Fruit fly (Drosophila melanogaster) whole organism, embryonic: ENCODE results near the gene CG2247.
A peak's percentile ranks its signal among the peaks of the same experiment; 100 is the strongest.

ENCODE experiments used
- B-H2 ChIP-seq: fragments of 200-800 bp; sonication (Bioruptor generic); optimal IDR thresholded peaks from 2 replicates; lab custom pipeline; 2018; ENCODE audit warnings: missing biosample characterization, mild to moderate bottlenecking, missing genetic modification characterization
- Bgb ChIP-seq: fragments of 200-800 bp; sonication (Bioruptor generic); IDR thresholded peaks from 2 replicates; pipeline ENCODE4 v1.3.6; 2022; ENCODE audit warnings: missing biosample characterization, missing genetic modification characterization; ENCODE audit not compliant: partially characterized antibody
- CG10979 ChIP-seq: fragments of 200-800 bp; sonication (Bioruptor generic); optimal IDR thresholded peaks from 2 replicates; lab custom pipeline; 2018; ENCODE audit warnings: missing biosample characterization, mild to moderate bottlenecking, missing genetic modification characterization, moderate library complexity
- CG13296 ChIP-seq: fragments of 200-800 bp; sonication (Bioruptor generic); optimal IDR thresholded peaks from 3 replicates; lab custom pipeline; 2018; ENCODE audit warnings: missing biosample characterization, mild to moderate bottlenecking, missing genetic modification characterization
- CG15269 ChIP-seq: fragments of 200-800 bp; sonication (Bioruptor generic); optimal IDR thresholded peaks from 2 replicates; lab custom pipeline; 2018; ENCODE audit warnings: missing biosample characterization, mild to moderate bottlenecking, missing genetic modification characterization, moderate library complexity
- CG1832 ChIP-seq: fragments of 200-800 bp; sonication (Bioruptor generic); optimal IDR thresholded peaks from 2 replicates; lab custom pipeline; 2017; ENCODE audit warnings: missing biosample characterization, mild to moderate bottlenecking, missing genetic modification characterization, inconsistent platforms
- CG18599 ChIP-seq: fragments of 200-800 bp; sonication (Bioruptor generic); optimal IDR thresholded peaks from 3 replicates; lab custom pipeline; 2017; ENCODE audit warnings: missing biosample characterization, missing genetic modification characterization, mild to moderate bottlenecking, moderate library complexity, missing genetic modification reagents
- CG2116 ChIP-seq: fragments of 200-800 bp; sonication (Bioruptor generic); optimal IDR thresholded peaks from 3 replicates; lab custom pipeline; 2018; ENCODE audit warnings: missing biosample characterization, mild to moderate bottlenecking, missing genetic modification characterization
- CG2199 ChIP-seq: fragments of 200-800 bp; sonication (Bioruptor generic); IDR thresholded peaks from 3 replicates; pipeline ENCODE4 v1.3.6; 2022; ENCODE audit warnings: missing biosample characterization, missing genetic modification characterization
- CG2678 ChIP-seq: fragments of 200-800 bp; sonication (Bioruptor generic); optimal IDR thresholded peaks from 3 replicates; lab custom pipeline; 2019; ENCODE audit warnings: missing biosample characterization, mild to moderate bottlenecking, missing genetic modification characterization, moderate library complexity
- CG31224 ChIP-seq: fragments of 200-800 bp; sonication (Bioruptor generic); IDR thresholded peaks from 2 replicates; pipeline ENCODE4 v1.3.6; 2022; ENCODE audit warnings: missing biosample characterization, missing genetic modification characterization
- CG4328 ChIP-seq: fragments of 200-800 bp; sonication (Bioruptor generic); optimal IDR thresholded peaks from 3 replicates; lab custom pipeline; 2017; ENCODE audit warnings: missing biosample characterization, missing genetic modification reagents, missing genetic modification characterization
- CG4617 ChIP-seq: fragments of 200-800 bp; sonication (Bioruptor generic); optimal IDR thresholded peaks from 3 replicates; lab custom pipeline; 2016; ENCODE audit warnings: missing biosample characterization, missing genetic modification characterization, borderline replicate concordance
- CG6683 ChIP-seq: fragments of 200-800 bp; sonication (Bioruptor generic); optimal IDR thresholded peaks from 2 replicates; lab custom pipeline; 2017; ENCODE audit warnings: missing biosample characterization, mild to moderate bottlenecking, missing genetic modification characterization, missing genetic modification reagents
- CG7786 ChIP-seq: fragments of 200-800 bp; sonication (Bioruptor generic); optimal IDR thresholded peaks from 2 replicates; lab custom pipeline; 2016; ENCODE audit warnings: missing biosample characterization, missing genetic modification characterization
- CG8281 ChIP-seq: fragments of 200-800 bp; sonication (Bioruptor generic); optimal IDR thresholded peaks from 2 replicates; lab custom pipeline; 2018; ENCODE audit warnings: missing biosample characterization, mild to moderate bottlenecking, missing genetic modification characterization, moderate library complexity
- D ChIP-seq, 2 experiments: fragments of 200-800 bp in 1 of 2; fragments of >200 bp in 1 of 2; sonication (Bioruptor generic) in 1 of 2; optimal IDR thresholded peaks; 2 replicates in 1 of 2; 3 replicates in 1 of 2; lab custom pipeline; 2017; ENCODE audit warnings: mild to moderate bottlenecking in 1 of 2, missing biosample characterization in 1 of 2, missing genetic modification characterization in 1 of 2, missing genetic modification reagents in 1 of 2
- Dip2 ChIP-seq: fragments of 200-800 bp; sonication (Bioruptor generic); IDR thresholded peaks from 2 replicates; pipeline ENCODE4 v1.3.6; 2022; ENCODE audit warnings: missing biosample characterization, missing genetic modification characterization
- Dll ChIP-seq: fragments of 200-800 bp; sonication (Bioruptor generic); IDR thresholded peaks from 4 replicates; pipeline ENCODE4 v1.3.6; 2022; ENCODE audit warnings: missing biosample characterization, missing genetic modification characterization; ENCODE audit not compliant: partially characterized antibody
- Dref ChIP-seq: fragments of 200-800 bp; sonication (Bioruptor generic); IDR thresholded peaks from 2 replicates; pipeline ENCODE4 v1.3.6; 2022; ENCODE audit warnings: missing biosample characterization, missing genetic modification characterization
- Elba2 ChIP-seq: fragments of 200-800 bp; sonication (Bioruptor generic); optimal IDR thresholded peaks from 3 replicates; lab custom pipeline; 2016; ENCODE audit warnings: missing biosample characterization, missing genetic modification characterization
- Gsc ChIP-seq: fragments of 200-800 bp; sonication (Bioruptor generic); IDR thresholded peaks from 2 replicates; pipeline ENCODE4 v1.3.6; 2022; ENCODE audit warnings: missing biosample characterization, missing genetic modification characterization
- H15 ChIP-seq: fragments of 200-800 bp; sonication (Bioruptor generic); IDR thresholded peaks from 3 replicates; pipeline ENCODE4 v1.3.6; 2022; ENCODE audit warnings: missing biosample characterization, missing genetic modification characterization
- HLH3B ChIP-seq: fragments of 200-800 bp; sonication (Bioruptor generic); IDR thresholded peaks from 2 replicates; pipeline ENCODE4 v1.3.6; 2022; ENCODE audit warnings: missing biosample characterization, missing genetic modification characterization
- HmgZ ChIP-seq: fragments of 200-800 bp; sonication (Bioruptor generic); optimal IDR thresholded peaks from 2 replicates; lab custom pipeline; 2018; ENCODE audit warnings: missing biosample characterization, mild to moderate bottlenecking, missing genetic modification characterization
- Kr ChIP-seq: fragments of 200-800 bp; sonication (Bioruptor generic); optimal IDR thresholded peaks from 2 replicates; lab custom pipeline; 2017; ENCODE audit warnings: missing biosample characterization, mild to moderate bottlenecking, missing genetic modification characterization
- Lpt ChIP-seq: fragments of >200 bp; optimal IDR thresholded peaks from 2 replicates; lab custom pipeline; 2018; ENCODE audit warnings: missing biosample characterization, missing genetic modification characterization
- Side ChIP-seq: fragments of 200-800 bp; sonication (Bioruptor generic); optimal IDR thresholded peaks from 2 replicates; lab custom pipeline; 2016; ENCODE audit warnings: missing biosample characterization, missing genetic modification characterization
- amos ChIP-seq: fragments of 200-800 bp; sonication (Bioruptor generic); IDR thresholded peaks from 2 replicates; pipeline ENCODE4 v1.3.6; 2022; ENCODE audit warnings: missing biosample characterization, missing genetic modification characterization; ENCODE audit not compliant: partially characterized antibody
- bbx ChIP-seq: fragments of 200-800 bp; sonication (Bioruptor generic); IDR thresholded peaks from 2 replicates; pipeline ENCODE4 v1.3.6; 2022; ENCODE audit warnings: missing biosample characterization, missing genetic modification characterization; ENCODE audit not compliant: partially characterized antibody
- bowl ChIP-seq: fragments of 200-800 bp; sonication (Bioruptor generic); IDR thresholded peaks from 2 replicates; pipeline ENCODE4 v1.3.6; 2022; ENCODE audit warnings: missing biosample characterization, missing genetic modification characterization
- br ChIP-seq: fragments of >200 bp; optimal IDR thresholded peaks from 2 replicates; lab custom pipeline; 2017
- cas ChIP-seq: fragments of 200-800 bp; sonication (Bioruptor generic); IDR thresholded peaks from 2 replicates; pipeline ENCODE4 v1.3.6; 2022; ENCODE audit warnings: missing biosample characterization, missing genetic modification characterization
- caup ChIP-seq: fragments of 200-800 bp; sonication (Bioruptor generic); optimal IDR thresholded peaks from 3 replicates; lab custom pipeline; 2017; ENCODE audit warnings: missing biosample characterization, mild to moderate bottlenecking, missing genetic modification characterization, moderate library complexity; ENCODE audit not compliant: severe bottlenecking
- gsb-n ChIP-seq: fragments of 200-800 bp; sonication (Bioruptor generic); optimal IDR thresholded peaks from 3 replicates; lab custom pipeline; 2018; ENCODE audit warnings: missing biosample characterization, mild to moderate bottlenecking, missing genetic modification characterization
- klu ChIP-seq: fragments of 200-800 bp; sonication (Bioruptor generic); IDR thresholded peaks from 2 replicates; pipeline ENCODE4 v1.3.6; 2022; ENCODE audit warnings: missing biosample characterization, missing genetic modification characterization
- kni ChIP-seq: fragments of 200-800 bp; sonication (Bioruptor generic); optimal IDR thresholded peaks from 3 replicates; lab custom pipeline; 2017; ENCODE audit warnings: mild to moderate bottlenecking, missing biosample characterization, missing genetic modification reagents, missing genetic modification characterization
- lilli ChIP-seq: fragments of 200-800 bp; sonication (Bioruptor generic); optimal IDR thresholded peaks from 3 replicates; lab custom pipeline; 2016; ENCODE audit warnings: missing biosample characterization, missing genetic modification characterization
- nmo ChIP-seq: fragments of 200-800 bp; sonication (Bioruptor generic); optimal IDR thresholded peaks from 2 replicates; lab custom pipeline; 2018; ENCODE audit warnings: missing biosample characterization, mild to moderate bottlenecking, missing genetic modification characterization, moderate library complexity
- pan ChIP-seq, 4 experiments: fragments of >200 bp in 3 of 4; fragments of 200-800 bp in 1 of 4; sonication (Bioruptor generic) in 1 of 4; optimal IDR thresholded peaks in 3 of 4; IDR thresholded peaks in 1 of 4; 2 replicates each; pipeline versions ENCODE4 v1.3.6 to Lab custom; 2017 to 2022; ENCODE audit warnings: missing biosample characterization in 2 of 4, missing genetic modification characterization in 2 of 4, mixed read lengths in 1 of 4
- pros ChIP-seq: fragments of 200-800 bp; sonication (Bioruptor generic); optimal IDR thresholded peaks from 3 replicates; lab custom pipeline; 2019; ENCODE audit warnings: missing biosample characterization, mild to moderate bottlenecking, missing genetic modification characterization, moderate library complexity
- pzg ChIP-seq: fragments of 200-800 bp; sonication (Bioruptor generic); optimal IDR thresholded peaks from 3 replicates; lab custom pipeline; 2018; ENCODE audit warnings: missing biosample characterization, mild to moderate bottlenecking, missing genetic modification characterization, moderate library complexity
- scrt ChIP-seq: fragments of 200-800 bp; sonication (Bioruptor generic); optimal IDR thresholded peaks from 2 replicates; lab custom pipeline; 2018; ENCODE audit warnings: missing biosample characterization, mild to moderate bottlenecking, missing genetic modification characterization, moderate library complexity
- sens-2 ChIP-seq: fragments of 200-800 bp; sonication (Bioruptor generic); IDR thresholded peaks from 2 replicates; pipeline ENCODE4 v1.3.6; 2022; ENCODE audit warnings: missing biosample characterization, missing genetic modification characterization
- sisA ChIP-seq: fragments of 200-800 bp; sonication (Bioruptor generic); IDR thresholded peaks from 2 replicates; pipeline ENCODE4 v1.3.6; 2022; ENCODE audit warnings: missing biosample characterization, missing genetic modification characterization
- slp2 ChIP-seq: fragments of 200-800 bp; sonication (Bioruptor generic); optimal IDR thresholded peaks from 2 replicates; lab custom pipeline; 2016; ENCODE audit warnings: missing biosample characterization, missing genetic modification characterization
- tx ChIP-seq: fragments of 200-800 bp; sonication (Bioruptor generic); optimal IDR thresholded peaks from 2 replicates; lab custom pipeline; 2016; ENCODE audit warnings: missing biosample characterization, missing genetic modification characterization
- unc-4 ChIP-seq: fragments of 200-800 bp; sonication (Bioruptor generic); IDR thresholded peaks from 2 replicates; pipeline ENCODE4 v1.3.6; 2022; ENCODE audit warnings: missing biosample characterization, missing genetic modification characterization; ENCODE audit not compliant: partially characterized antibody
- wdn ChIP-seq: fragments of 200-800 bp; sonication (Bioruptor generic); IDR thresholded peaks from 2 replicates; pipeline ENCODE4 v1.3.6; 2022; ENCODE audit warnings: missing biosample characterization, missing genetic modification characterization

Gene CG2247

DNA sequence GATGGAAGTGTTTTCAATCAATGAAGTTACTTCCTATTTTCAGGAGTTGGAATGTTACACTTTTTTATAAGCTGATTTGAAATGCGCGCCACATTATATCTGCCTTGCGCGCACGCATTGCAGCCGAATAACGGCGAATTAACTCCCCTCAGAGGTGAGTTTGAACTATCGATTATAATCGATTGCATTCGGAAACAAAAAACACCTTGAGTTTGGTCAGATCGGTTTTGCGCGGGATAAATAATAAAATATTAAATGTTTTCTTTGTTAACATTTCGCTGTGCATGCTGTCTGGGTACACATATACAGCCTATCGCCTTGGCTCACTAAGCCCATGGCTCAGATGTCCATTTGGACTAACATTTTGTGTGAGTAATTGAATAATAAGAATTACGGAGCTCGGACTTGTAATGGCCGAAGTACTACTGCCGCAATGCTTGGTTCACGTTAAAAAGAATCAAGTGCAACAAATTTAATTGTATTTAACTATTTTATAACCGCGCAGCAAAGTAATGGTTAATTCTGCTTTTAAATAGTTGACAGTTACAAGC, 9.9 kb upstream of the CG2247 start (continued):
- no peak for TF ChIP-seq gsb-n (tag; lab: Kevin White, UChicago)
- TF ChIP-seq Dll (GFP tag; lab: Robert Waterston, UW), result peak; percentile 73; the same call in 3 of the 4 replicates
- no peak for TF ChIP-seq D (optimal IDR thresholded peaks at IDR 0.05; lab: Kevin White, UChicago)
- TF ChIP-seq D (GFP tag; optimal IDR thresholded peaks at IDR 0.05; lab: Kevin White, UChicago), result no peak
- TF ChIP-seq Dip2 (GFP tag; lab: Robert Waterston, UW), result no peak
- no peak for TF ChIP-seq Side (GFP tag; lab: Kevin White, UChicago)
- peak; percentile 27 for TF ChIP-seq bbx (GFP tag; lab: Robert Waterston, UW)
- TF ChIP-seq caup (GFP tag; lab: Kevin White, UChicago), result no peak
- peak; percentile 90 for TF ChIP-seq CG2116
- no peak for TF ChIP-seq scrt (GFP tag; lab: Kevin White, UChicago)
- peak; percentile 38; the same call in 1 of the 2 replicates for TF ChIP-seq amos (GFP tag; lab: Robert Waterston, UW)
- peak; percentile 66 for TF ChIP-seq Dref
- no peak for TF ChIP-seq klu (GFP tag; lab: Robert Waterston, UW)
- peak; percentile 3 for TF ChIP-seq nmo (GFP tag; lab: Kevin White, UChicago)
- no peak for TF ChIP-seq HLH3B
- no peak for TF ChIP-seq CG6683 (GFP tag; lab: Kevin White, UChicago)
- no peak for TF ChIP-seq pros (GFP tag; lab: Kevin White, UChicago)
- no peak for TF ChIP-seq CG4328 (GFP tag; lab: Kevin White, UChicago)
- peak; percentile 4 for TF ChIP-seq Bgb
- no peak for TF ChIP-seq kni (GFP tag; lab: Kevin White, UChicago)
- TF ChIP-seq lilli (GFP tag; lab: Kevin White, UChicago), result no peak
- no peak for TF ChIP-seq pan (optimal IDR thresholded peaks at IDR 0.05; lab: Kevin White, UChicago)
- TF ChIP-seq pan (GFP tag; optimal IDR thresholded peaks at IDR 0.05 in 1 of 2, IDR thresholded peaks at IDR 0.05 in 1 of 2), result no peak
- no peak for TF ChIP-seq CG31224 (GFP tag; lab: Robert Waterston, UW)
- no peak for TF ChIP-seq CG8281 (tag; lab: Kevin White, UChicago)
- no peak for TF ChIP-seq br (lab: Kevin White, UChicago)
- TF ChIP-seq H15 (GFP tag; lab: Robert Waterston, UW), result no peak
- no peak for TF ChIP-seq cas (GFP tag; lab: Robert Waterston, UW)
- no peak for TF ChIP-seq CG15269 (tag; lab: Kevin White, UChicago)
- TF ChIP-seq CG7786 (GFP tag; lab: Kevin White, UChicago), result no peak

DNA sequence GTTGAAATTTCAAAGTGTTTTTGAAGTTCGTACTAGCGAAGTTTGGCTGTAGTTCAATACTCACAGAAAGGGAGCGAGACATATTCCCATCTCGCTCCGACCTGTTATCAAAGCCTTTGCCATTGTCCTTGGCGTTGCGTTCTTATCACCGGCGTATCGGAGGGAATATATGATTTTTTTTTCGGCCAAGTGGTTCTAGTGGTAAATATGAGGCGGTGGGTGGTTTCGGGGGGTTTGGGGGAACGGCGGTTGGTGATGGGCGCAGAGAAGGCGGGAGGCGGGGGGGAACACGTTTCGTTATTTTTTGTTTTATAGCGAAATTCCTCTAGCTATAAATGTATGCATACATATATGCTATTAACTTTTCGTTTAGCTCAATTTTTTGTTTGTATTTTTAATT, 9.1 kb upstream of the CG2247 start:
- no peak for TF ChIP-seq tx (GFP tag; lab: Kevin White, UChicago)
- no peak for TF ChIP-seq CG10979 (tag; lab: Kevin White, UChicago)
- no peak for TF ChIP-seq wdn (GFP tag; lab: Robert Waterston, UW)
- TF ChIP-seq CG1832 (GFP tag; lab: Kevin White, UChicago), result peak; percentile 26
- no peak for TF ChIP-seq B-H2 (GFP tag; lab: Kevin White, UChicago)
- TF ChIP-seq CG13296 (GFP tag; lab: Kevin White, UChicago), result no peak
- no peak for TF ChIP-seq CG2199
- TF ChIP-seq CG31224 (GFP tag; lab: Robert Waterston, UW), result no peak
- no peak for TF ChIP-seq slp2
- no peak for TF ChIP-seq bowl
- no peak for TF ChIP-seq CG18599 (GFP tag; lab: Kevin White, UChicago)
- TF ChIP-seq sens-2, result no peak
- TF ChIP-seq pzg (GFP tag; lab: Kevin White, UChicago), result peak; percentile 5
- no peak for TF ChIP-seq unc-4
- no peak for TF ChIP-seq Lpt (GFP tag; lab: Kevin White, UChicago)
- TF ChIP-seq Gsc (GFP tag; lab: Robert Waterston, UW), result no peak
- no peak for TF ChIP-seq CG4617 (GFP tag; lab: Kevin White, UChicago)
- TF ChIP-seq sisA (GFP tag; lab: Robert Waterston, UW), result no peak
- peak; percentile 20 for TF ChIP-seq HmgZ (tag; lab: Kevin White, UChicago)
- no peak for TF ChIP-seq CG2678 (tag; lab: Kevin White, UChicago)
- TF ChIP-seq Kr (GFP tag; lab: Kevin White, UChicago), result no peak
- TF ChIP-seq Elba2, result no peak
